Worm (Caenorhabditis elegans) whole organism, L1 larva: ENCODE results near the gene sluh-7.

Source experiments
- C16A3.4 ChIP-seq: fragments of 150-350 bp; optimal IDR thresholded peaks from 2 replicates; lab custom pipeline; 2014; ENCODE audit warnings: missing biosample characterization, missing genetic modification characterization
- F16B12.6 ChIP-seq: fragments of 150-350 bp; optimal IDR thresholded peaks from 2 replicates; lab custom pipeline; 2014; ENCODE audit warnings: missing biosample characterization, missing genetic modification characterization
- aly-2 ChIP-seq: fragments of 150-350 bp; optimal IDR thresholded peaks from 2 replicates; lab custom pipeline; 2014; ENCODE audit warnings: missing biosample characterization, missing genetic modification characterization
- blmp-1 ChIP-seq: fragments of 150-350 bp; optimal IDR thresholded peaks from 2 replicates; lab custom pipeline; 2014; ENCODE audit warnings: missing biosample characterization, missing genetic modification characterization
- ceh-63 ChIP-seq: fragments of 200-800 bp; sonication (Bioruptor generic); optimal IDR thresholded peaks from 2 replicates; lab custom pipeline; 2018; ENCODE audit warnings: mild to moderate bottlenecking, missing genetic modification characterization, missing compliant biosample characterization
- ceh-82 ChIP-seq, 3 experiments: fragments of 150-350 bp in 1 of 3; sonication (generic microtip) in 2 of 3; optimal IDR thresholded peaks; 2 replicates each; lab custom pipeline; 2014 to 2017; ENCODE audit warnings: missing biosample characterization in 3 of 3, missing genetic modification characterization in 3 of 3
- ceh-88 ChIP-seq: fragments of 200-800 bp; sonication (Bioruptor generic); IDR thresholded peaks from 2 replicates; pipeline ENCODE4 v1.3.6; 2022; ENCODE audit warnings: missing genetic modification characterization, missing compliant biosample characterization
- dpl-1 ChIP-seq, 3 experiments: fragments of 150-350 bp in 2 of 3; sonication (generic microtip) in 1 of 3; optimal IDR thresholded peaks; 2 replicates each; lab custom pipeline; 2014 to 2017; ENCODE audit warnings: missing biosample characterization in 3 of 3, missing genetic modification characterization in 3 of 3, missing genetic modification reagents in 3 of 3
- efl-1 ChIP-seq, 4 experiments: fragments of 150-350 bp; optimal IDR thresholded peaks in 3 of 4; peaks in 1 of 4; 1 replicate in 1 of 4; 2 replicates in 3 of 4; lab custom pipeline; 2014; ENCODE audit warnings: missing biosample characterization in 2 of 4, missing genetic modification characterization in 2 of 4, missing genetic modification reagents in 2 of 4
- efl-3 ChIP-seq: fragments of 200-800 bp; sonication (Bioruptor generic); optimal IDR thresholded peaks from 2 replicates; lab custom pipeline; 2018; ENCODE audit warnings: mild to moderate bottlenecking, missing genetic modification characterization, missing compliant biosample characterization
- egl-27 ChIP-seq, 2 experiments: fragments of 150-350 bp in 1 of 2; sonication (generic microtip); optimal IDR thresholded peaks; 3 replicates each; lab custom pipeline; 2017 to 2018; ENCODE audit warnings: missing biosample characterization in 2 of 2, missing genetic modification characterization in 2 of 2, missing genetic modification reagents in 2 of 2
- elt-3 ChIP-seq, 6 experiments: fragments of 150-350 bp in 1 of 6; sonication (generic microtip); optimal IDR thresholded peaks; 2 replicates each; lab custom pipeline; 2017 to 2018; ENCODE audit warnings: missing biosample characterization in 6 of 6, missing genetic modification characterization in 6 of 6, inconsistent platforms in 1 of 6
- fkh-10 ChIP-seq: sonication (generic microtip); optimal IDR thresholded peaks from 2 replicates; lab custom pipeline; 2017; ENCODE audit warnings: missing biosample characterization, missing genetic modification reagents, missing genetic modification characterization
- fkh-4 ChIP-seq: sonication (generic microtip); optimal IDR thresholded peaks from 2 replicates; lab custom pipeline; 2016; ENCODE audit warnings: missing compliant biosample characterization, missing genetic modification characterization, borderline replicate concordance
- fkh-8 ChIP-seq: sonication (generic microtip); optimal IDR thresholded peaks from 2 replicates; lab custom pipeline; 2016; ENCODE audit warnings: mild to moderate bottlenecking, missing genetic modification characterization, missing compliant biosample characterization
- fos-1 ChIP-seq: fragments of 150-350 bp; optimal IDR thresholded peaks from 2 replicates; lab custom pipeline; 2014; ENCODE audit warnings: missing biosample characterization, missing genetic modification characterization
- grh-1 ChIP-seq: fragments of 200-800 bp; sonication (Bioruptor generic); IDR thresholded peaks from 2 replicates; pipeline ENCODE4 v1.3.6; 2022; ENCODE audit warnings: missing genetic modification reagents, missing genetic modification characterization, missing compliant biosample characterization
- hlh-17 ChIP-seq: fragments of 200-800 bp; sonication (Bioruptor generic); optimal IDR thresholded peaks from 2 replicates; lab custom pipeline; 2018; ENCODE audit warnings: missing genetic modification characterization, mild to moderate bottlenecking, missing compliant biosample characterization, moderate library complexity, borderline replicate concordance
- hlh-4 ChIP-seq: sonication (generic microtip); optimal IDR thresholded peaks from 2 replicates; lab custom pipeline; 2016; ENCODE audit warnings: mild to moderate bottlenecking, missing genetic modification characterization, missing compliant biosample characterization
- hpl-2 ChIP-seq: fragments of 150-350 bp; optimal IDR thresholded peaks from 2 replicates; lab custom pipeline; 2014; ENCODE audit warnings: missing biosample characterization, missing genetic modification reagents, missing genetic modification characterization
- jun-1 ChIP-seq: fragments of 150-350 bp; optimal IDR thresholded peaks from 2 replicates; lab custom pipeline; 2014; ENCODE audit warnings: missing biosample characterization, missing genetic modification reagents, missing genetic modification characterization
- lin-14 ChIP-seq: fragments of 200-800 bp; sonication (Bioruptor generic); optimal IDR thresholded peaks from 2 replicates; lab custom pipeline; 2018; ENCODE audit warnings: mild to moderate bottlenecking, missing genetic modification characterization, moderate library complexity, missing compliant biosample characterization
- lin-15B ChIP-seq: fragments of 150-350 bp; sonication (generic microtip); optimal IDR thresholded peaks from 3 replicates; lab custom pipeline; 2014; ENCODE audit warnings: missing biosample characterization, missing genetic modification characterization
- lin-39 ChIP-seq: fragments of 150-350 bp; optimal IDR thresholded peaks from 2 replicates; lab custom pipeline; 2014; ENCODE audit warnings: missing biosample characterization, missing genetic modification reagents, missing genetic modification characterization
- lsy-2 ChIP-seq, 2 experiments: fragments of 150-350 bp; optimal IDR thresholded peaks; 2 replicates each; lab custom pipeline; 2014; ENCODE audit warnings: missing biosample characterization in 2 of 2, missing genetic modification characterization in 2 of 2
- mef-2 ChIP-seq: fragments of 150-350 bp; optimal IDR thresholded peaks from 2 replicates; lab custom pipeline; 2014; ENCODE audit warnings: missing biosample characterization, missing genetic modification characterization
- mep-1 ChIP-seq: fragments of 150-350 bp; optimal IDR thresholded peaks from 2 replicates; lab custom pipeline; 2014; ENCODE audit warnings: missing biosample characterization, missing genetic modification characterization
- nhr-11 ChIP-seq: fragments of 150-350 bp; optimal IDR thresholded peaks from 2 replicates; lab custom pipeline; 2014; ENCODE audit warnings: missing biosample characterization, missing genetic modification characterization
- nhr-12 ChIP-seq: sonication (generic microtip); optimal IDR thresholded peaks from 2 replicates; lab custom pipeline; 2017; ENCODE audit warnings: missing biosample characterization, missing genetic modification characterization
- nhr-20 ChIP-seq: sonication (generic microtip); optimal IDR thresholded peaks from 2 replicates; lab custom pipeline; 2016; ENCODE audit warnings: mild to moderate bottlenecking, missing genetic modification characterization, missing compliant biosample characterization
- nhr-237 ChIP-seq: fragments of 150-350 bp; optimal IDR thresholded peaks from 2 replicates; lab custom pipeline; 2014; ENCODE audit warnings: missing biosample characterization, missing genetic modification characterization
- nhr-84 ChIP-seq: sonication (generic microtip); optimal IDR thresholded peaks from 2 replicates; lab custom pipeline; 2017; ENCODE audit warnings: missing biosample characterization, missing genetic modification characterization
- nhr-85 ChIP-seq: sonication (generic microtip); peaks from one replicate; lab custom pipeline; 2016; ENCODE audit warnings: missing genetic modification characterization, inconsistent platforms, missing compliant biosample characterization
- nhr-90 ChIP-seq: sonication (generic microtip); optimal IDR thresholded peaks from 2 replicates; lab custom pipeline; 2016; ENCODE audit warnings: mild to moderate bottlenecking, missing genetic modification characterization, missing compliant biosample characterization; ENCODE audit not compliant: poor library complexity
- pag-3 ChIP-seq: sonication (generic microtip); optimal IDR thresholded peaks from 2 replicates; lab custom pipeline; 2017; ENCODE audit warnings: missing genetic modification characterization, mild to moderate bottlenecking, missing compliant biosample characterization, antibody characterized with exemption, borderline replicate concordance; ENCODE audit not compliant: insufficient read depth
- pqm-1 ChIP-seq: sonication (generic microtip); optimal IDR thresholded peaks from 3 replicates; lab custom pipeline; 2017; ENCODE audit warnings: missing biosample characterization, missing genetic modification characterization
- rnt-1 ChIP-seq: sonication (generic microtip); optimal IDR thresholded peaks from 2 replicates; lab custom pipeline; 2016; ENCODE audit warnings: mild to moderate bottlenecking, missing genetic modification characterization, moderate library complexity, missing compliant biosample characterization
- skn-1 ChIP-seq: fragments of 150-350 bp; optimal IDR thresholded peaks from 2 replicates; lab custom pipeline; 2014; ENCODE audit warnings: missing biosample characterization, missing genetic modification characterization
- snpc-4 ChIP-seq: fragments of 150-350 bp; optimal IDR thresholded peaks from 2 replicates; lab custom pipeline; 2014; ENCODE audit warnings: missing biosample characterization, missing genetic modification characterization
- snu-23 ChIP-seq: sonication (generic microtip); optimal IDR thresholded peaks from 2 replicates; lab custom pipeline; 2016; ENCODE audit warnings: missing genetic modification characterization, missing compliant biosample characterization
- sox-4 ChIP-seq: sonication (generic microtip); optimal IDR thresholded peaks from 2 replicates; lab custom pipeline; 2016; ENCODE audit warnings: missing genetic modification characterization, missing compliant biosample characterization
- sptf-1 ChIP-seq: fragments of 150-350 bp; optimal IDR thresholded peaks from 2 replicates; lab custom pipeline; 2014; ENCODE audit warnings: missing biosample characterization, missing genetic modification characterization
- swsn-7 ChIP-seq: sonication (generic microtip); optimal IDR thresholded peaks from 2 replicates; lab custom pipeline; 2016; ENCODE audit warnings: missing genetic modification characterization, missing compliant biosample characterization
- tbx-2 ChIP-seq: sonication (generic microtip); optimal IDR thresholded peaks from 2 replicates; lab custom pipeline; 2016; ENCODE audit warnings: missing genetic modification characterization, missing compliant biosample characterization
- tlp-1 ChIP-seq: fragments of 150-350 bp; optimal IDR thresholded peaks from 2 replicates; lab custom pipeline; 2014; ENCODE audit warnings: missing biosample characterization, missing genetic modification characterization
- unc-62 ChIP-seq: fragments of 150-350 bp; optimal IDR thresholded peaks from 2 replicates; lab custom pipeline; 2014; ENCODE audit warnings: missing biosample characterization, missing genetic modification reagents, missing genetic modification characterization
- unc-86 ChIP-seq: sonication (generic microtip); optimal IDR thresholded peaks from 2 replicates; lab custom pipeline; 2016; ENCODE audit warnings: missing genetic modification characterization, missing compliant biosample characterization
- xbp-1 ChIP-seq: sonication (generic microtip); optimal IDR thresholded peaks from 2 replicates; lab custom pipeline; 2016; ENCODE audit warnings: missing genetic modification characterization, missing compliant biosample characterization
- zip-4 ChIP-seq: fragments of 200-800 bp; sonication (Bioruptor generic); optimal IDR thresholded peaks from 2 replicates; lab custom pipeline; 2018; ENCODE audit warnings: mild to moderate bottlenecking, missing genetic modification characterization, moderate library complexity, missing compliant biosample characterization

The sluh-7 gene

DNA sequence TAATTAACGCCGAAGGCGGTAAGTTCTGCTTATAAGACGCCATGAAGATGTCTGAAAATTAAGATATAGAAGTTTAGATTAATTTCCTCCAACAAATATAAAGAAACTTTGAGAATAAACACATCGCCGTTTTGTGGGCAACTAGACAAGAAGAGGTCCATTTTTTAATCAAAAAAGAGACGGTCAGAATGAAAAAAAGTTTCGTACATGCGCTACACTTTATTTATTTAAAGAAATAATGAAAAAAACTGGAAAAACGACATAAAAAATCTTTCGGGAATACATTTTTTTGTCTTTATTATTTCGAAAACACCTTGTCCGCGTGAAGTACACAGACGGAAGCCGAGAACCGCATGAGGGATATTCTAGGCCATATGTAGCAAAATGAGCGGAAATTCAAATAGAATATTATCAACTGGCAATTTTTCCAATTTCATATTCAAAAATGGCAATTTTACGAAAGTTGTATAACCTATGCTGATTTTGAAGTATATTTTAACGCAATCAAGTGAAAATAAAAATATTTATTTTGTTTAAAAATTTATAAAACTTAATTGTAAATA lies at the start of gene sluh-7 (continued):
- peak; percentile 95 for TF ChIP-seq fkh-4
- TF ChIP-seq fos-1 = peak; percentile 44
- peak; percentile 84 for TF ChIP-seq swsn-7
- peak; percentile 91 to 96 (median 94) for TF ChIP-seq dpl-1 (GFP tag; optimal IDR thresholded peaks at IDR 0.05; lab: Kevin White, UChicago)
- peak in 2 of 6 experiments; percentile 54 to 71 for TF ChIP-seq elt-3 (tag; optimal IDR thresholded peaks at IDR 0.05; lab: Kevin White, UChicago)
- TF ChIP-seq tlp-1 (tag; lab: Kevin White, UChicago) = no peak
- TF ChIP-seq nhr-85 (tag; lab: Kevin White, UChicago) = peak; percentile 95
- TF ChIP-seq ceh-88 (GFP tag; lab: Robert Waterston, UW) = peak; percentile 69
- TF ChIP-seq efl-3 (GFP tag; lab: Kevin White, UChicago) = peak; percentile 11
- peak; percentile 88 for TF ChIP-seq nhr-20 (tag; lab: Kevin White, UChicago)
- TF ChIP-seq sox-4 (tag; lab: Kevin White, UChicago) = peak; percentile 90
- TF ChIP-seq ceh-63 (GFP tag; lab: Kevin White, UChicago) = no peak
- TF ChIP-seq aly-2 = peak; percentile 24
- TF ChIP-seq snpc-4 (tag; lab: Kevin White, UChicago) = peak; percentile 26
- no peak for TF ChIP-seq hlh-17 (GFP tag; lab: Kevin White, UChicago)
- TF ChIP-seq efl-1 (optimal IDR thresholded peaks at IDR 0.05; lab: Kevin White, UChicago) = peak; percentile 80 to 95
- TF ChIP-seq efl-1 (GFP tag; optimal IDR thresholded peaks at IDR 0.05 in 1 of 2; lab: Kevin White, UChicago) = peak; percentile 95 to 99
- TF ChIP-seq lin-39 (tag; lab: Kevin White, UChicago) = peak; percentile 65
- TF ChIP-seq zip-4 (GFP tag; lab: Kevin White, UChicago) = peak; percentile 20
- peak; percentile 91 for TF ChIP-seq tbx-2
- no peak for TF ChIP-seq jun-1 (tag; lab: Kevin White, UChicago)
- TF ChIP-seq hpl-2 = no peak
- TF ChIP-seq mef-2 (tag; lab: Kevin White, UChicago) = peak; percentile 12
- TF ChIP-seq grh-1 (GFP tag; lab: Robert Waterston, UW) = peak; percentile 67
- TF ChIP-seq pag-3 (tag; lab: Kevin White, UChicago) = no peak
- TF ChIP-seq F16B12.6 (tag; lab: Kevin White, UChicago) = peak; percentile 6
- no peak for TF ChIP-seq nhr-84
- peak; percentile 97 for TF ChIP-seq nhr-90 (tag; lab: Kevin White, UChicago)
- peak; percentile 3 for TF ChIP-seq hlh-4 (tag; lab: Kevin White, UChicago)
- no peak for TF ChIP-seq pqm-1
- TF ChIP-seq lin-15B (tag; lab: Kevin White, UChicago) = peak; percentile 79
- peak; percentile 69 to 78 (median 74) for TF ChIP-seq ceh-82 (tag; optimal IDR thresholded peaks at IDR 0.05; lab: Kevin White, UChicago)

DNA sequence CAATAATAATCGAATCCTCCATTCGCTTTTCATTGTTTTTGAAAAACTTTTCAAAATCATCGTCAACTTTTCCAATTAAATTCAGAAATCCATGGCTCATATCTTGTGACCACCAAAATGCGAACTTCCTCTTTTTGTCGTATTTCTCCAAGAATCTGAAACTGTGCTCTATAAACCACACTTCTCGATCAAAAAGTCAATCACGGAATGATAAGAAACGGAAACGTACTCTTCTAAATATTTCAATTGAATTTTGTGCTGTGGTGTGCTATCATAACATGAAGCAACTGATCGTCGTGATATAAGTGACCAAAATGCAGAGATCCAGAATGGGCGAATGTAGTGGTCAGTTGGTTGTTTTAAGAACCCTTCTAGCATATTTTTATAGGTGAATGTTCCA lies 49.1 kb upstream of the sluh-7 start:
- TF ChIP-seq efl-3 (GFP tag; lab: Kevin White, UChicago) (no peak), hlh-17 (GFP tag; lab: Kevin White, UChicago) (no peak), tbx-2 (no peak), nhr-11 (tag; lab: Kevin White, UChicago) (no peak), xbp-1 (tag; lab: Kevin White, UChicago) (no peak), fos-1 (no peak), unc-62 (GFP tag; lab: Kevin White, UChicago) (no peak), nhr-85 (tag; lab: Kevin White, UChicago) (no peak), mef-2 (tag; lab: Kevin White, UChicago) (no peak), zip-4 (GFP tag; lab: Kevin White, UChicago) (no peak), unc-86 (tag; lab: Kevin White, UChicago) (no peak), nhr-237 (no peak), snu-23 (GFP tag; lab: Kevin White, UChicago) (no peak), hpl-2 (no peak)

DNA sequence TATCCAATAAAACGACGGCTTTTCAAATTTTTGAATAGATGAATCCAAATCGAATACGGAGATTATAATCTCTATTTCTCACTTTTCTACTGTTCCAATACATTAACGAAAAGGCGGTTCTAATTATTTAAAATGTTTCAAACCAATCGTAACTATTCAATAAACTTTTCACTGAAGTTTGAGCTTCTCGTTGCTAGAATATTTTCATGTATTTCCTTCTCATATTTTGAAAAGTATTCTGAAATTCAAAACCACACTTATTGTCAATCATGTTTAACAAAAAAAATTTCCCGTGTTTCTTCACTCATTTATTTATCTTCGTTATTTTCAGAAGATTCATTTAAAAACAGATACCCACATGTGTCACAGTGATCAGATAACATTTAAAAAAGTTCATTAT lies 47.2 kb upstream of the sluh-7 start, which contains the start of gene F15H10.8:
TSS of gene F15H10.8 (minus strand) at position 101 of the 400 bp plus-strand sequence.
- TF ChIP-seq blmp-1 (tag; lab: Kevin White, UChicago) = no peak
- no peak for TF ChIP-seq snu-23 (GFP tag; lab: Kevin White, UChicago)
- TF ChIP-seq F16B12.6 (tag; lab: Kevin White, UChicago) = no peak
- TF ChIP-seq lin-14 (GFP tag; lab: Kevin White, UChicago) = no peak
- TF ChIP-seq sptf-1 (tag; lab: Kevin White, UChicago) = no peak
- no peak for TF ChIP-seq skn-1 (tag; lab: Kevin White, UChicago)
- TF ChIP-seq lin-39 (tag; lab: Kevin White, UChicago) = no peak
- TF ChIP-seq aly-2 = no peak
- no peak for TF ChIP-seq C16A3.4 (tag; lab: Kevin White, UChicago)
- TF ChIP-seq fkh-8 (tag; lab: Kevin White, UChicago) = no peak
- TF ChIP-seq rnt-1 = no peak
- TF ChIP-seq mef-2 (tag; lab: Kevin White, UChicago) = no peak
- TF ChIP-seq nhr-12 = no peak
- no peak for TF ChIP-seq lin-15B (tag; lab: Kevin White, UChicago)
- no peak for TF ChIP-seq lsy-2 (tag; optimal IDR thresholded peaks at IDR 0.05; lab: Kevin White, UChicago)
- TF ChIP-seq mep-1 (tag; lab: Kevin White, UChicago) = no peak
- no peak for TF ChIP-seq egl-27 (tag; optimal IDR thresholded peaks at IDR 0.05; lab: Kevin White, UChicago)
- TF ChIP-seq fkh-10 = no peak
